Fruit fly (Drosophila melanogaster): Measurements from ENCODE around the gene Spn77Ba.

Gene Spn77Ba

dm6 chr3L:20302081-20302630, 14.8 kb upstream of the Spn77Ba start, which contains the start of gene Pex23 (continued):
- TF ChIP-seq Rfx (GFP tag; IDR thresholded peaks at IDR 0.05) (peak; percentile 89), ERR (GFP tag; optimal IDR thresholded peaks at IDR 0.05) (peak; percentile 32), insv (GFP tag; optimal IDR thresholded peaks at IDR 0.05) (peak in 1 of 2 experiments; percentile 73), Poxn (GFP tag; IDR thresholded peaks at IDR 0.05) (no peak), CG14860 (GFP tag; IDR thresholded peaks at IDR 0.05; ENCODE audit: partially characterized antibody) (peak; percentile 97), Nf-YB (GFP tag; optimal IDR thresholded peaks at IDR 0.05) (peak; percentile 36), CG2120 (GFP tag; optimal IDR thresholded peaks at IDR 0.05) (peak; percentile 89), Hmx (GFP tag; optimal IDR thresholded peaks at IDR 0.05) (peak; percentile 14), CG30020 (tag; optimal IDR thresholded peaks at IDR 0.05) (peak; percentile 84), D (optimal IDR thresholded peaks at IDR 0.05) (no peak), D (GFP tag; optimal IDR thresholded peaks at IDR 0.05) (peak; percentile 60), CG10274 (GFP tag; optimal IDR thresholded peaks at IDR 0.05) (peak; percentile 14), CG18764 (GFP tag; optimal IDR thresholded peaks at IDR 0.05) (peak; percentile 86), wek (GFP tag; optimal IDR thresholded peaks at IDR 0.05) (no peak), Sox102F (GFP tag; optimal IDR thresholded peaks at IDR 0.05) (peak; percentile 82), danr (GFP tag; IDR thresholded peaks at IDR 0.05) (peak; percentile 56; the same call in 1 of the 2 replicates), lilli (GFP tag; optimal IDR thresholded peaks at IDR 0.05) (peak; percentile 89), Dp (GFP tag; optimal IDR thresholded peaks at IDR 0.05) (peak; percentile 42), NC2β (GFP tag; optimal IDR thresholded peaks at IDR 0.05) (peak; percentile 53), onecut (GFP tag; IDR thresholded peaks at IDR 0.05) (peak; percentile 89), schlank (tag; optimal IDR thresholded peaks at IDR 0.05) (no peak), CG15479 (GFP tag; optimal IDR thresholded peaks at IDR 0.05) (no peak), CG8944 (GFP tag; optimal IDR thresholded peaks at IDR 0.05) (peak; percentile 67), corto (GFP tag; optimal IDR thresholded peaks at IDR 0.05) (no peak), Dek (tag; optimal IDR thresholded peaks at IDR 0.05) (peak; percentile 73), knrl (GFP tag; IDR thresholded peaks at IDR 0.05; ENCODE audit: partially characterized antibody) (peak; percentile 99), CG14667 (GFP tag; IDR thresholded peaks at IDR 0.05) (peak; percentile 77), BEAF-32 (GFP tag; optimal IDR thresholded peaks at IDR 0.05) (peak; percentile 99), usp (GFP tag; optimal IDR thresholded peaks at IDR 0.05) (no peak), Ada2b (GFP tag; IDR thresholded peaks at IDR 0.05) (peak; percentile 80), CG12219 (GFP tag; optimal IDR thresholded peaks at IDR 0.05) (peak; percentile 33), E2f2 (GFP tag; IDR thresholded peaks at IDR 0.05) (peak; percentile 66), CG10979 (tag; optimal IDR thresholded peaks at IDR 0.05) (peak; percentile 69), fd64A (GFP tag; optimal IDR thresholded peaks at IDR 0.05) (no peak), CG11560 (tag; IDR thresholded peaks at IDR 0.05) (peak; percentile 69), repo (GFP tag; optimal IDR thresholded peaks at IDR 0.05) (peak; percentile 28), CG30403 (GFP tag; optimal IDR thresholded peaks at IDR 0.05) (peak; percentile 89), bowl (GFP tag; IDR thresholded peaks at IDR 0.05) (no peak), CG12744 (GFP tag; optimal IDR thresholded peaks at IDR 0.05) (peak; percentile 17), tio (GFP tag; optimal IDR thresholded peaks at IDR 0.05) (no peak), en (GFP tag; optimal IDR thresholded peaks at IDR 0.05) (no peak), Dip3 (GFP tag; optimal IDR thresholded peaks at IDR 0.05) (peak; percentile 77), CG10209 (GFP tag; optimal IDR thresholded peaks at IDR 0.05) (peak; percentile 73), CG18619 (GFP tag; optimal IDR thresholded peaks at IDR 0.05) (peak; percentile 60), dimm (GFP tag; IDR thresholded peaks at IDR 0.05) (no peak), Side (GFP tag; optimal IDR thresholded peaks at IDR 0.05) (peak; percentile 21), tin (GFP tag; optimal IDR thresholded peaks at IDR 0.05) (peak; percentile 82), Atf-2 (GFP tag; optimal IDR thresholded peaks at IDR 0.05) (peak; percentile 32), CG14965 (GFP tag; optimal IDR thresholded peaks at IDR 0.05; ENCODE audit: borderline replicate concordance) (no peak), hb (GFP tag; IDR thresholded peaks at IDR 0.05; ENCODE audit: partially characterized antibody) (peak; percentile 97), aop (GFP tag; IDR thresholded peaks at IDR 0.05) (no peak)
